Worm (Caenorhabditis elegans) whole organism, mixed stage, embryonic: ENCODE measurements around the gene cyp-13A3.

Experiments used
- mab-5 ChIP-seq: fragments of 150-350 bp; optimal IDR thresholded peaks from 2 replicates; lab custom pipeline; 2014; ENCODE audit warnings: missing biosample characterization, missing genetic modification characterization
- mep-1 ChIP-seq: fragments of 150-350 bp; optimal IDR thresholded peaks from 2 replicates; lab custom pipeline; 2017; ENCODE audit warnings: missing biosample characterization, missing genetic modification reagents, missing genetic modification characterization, inconsistent platforms
- nhr-12 ChIP-seq: fragments of 150-350 bp; optimal IDR thresholded peaks from 2 replicates; lab custom pipeline; 2014; ENCODE audit warnings: missing biosample characterization, missing genetic modification characterization
- nhr-76 ChIP-seq: sonication (generic microtip); optimal IDR thresholded peaks from 2 replicates; lab custom pipeline; 2017; ENCODE audit warnings: missing biosample characterization, missing genetic modification characterization
- pha-4 ChIP-seq: fragments of 150-350 bp; optimal IDR thresholded peaks from 2 replicates; lab custom pipeline; 2018; ENCODE audit warnings: missing biosample characterization, missing genetic modification reagents, missing genetic modification characterization
- ztf-11 ChIP-seq: fragments of 150-350 bp; optimal IDR thresholded peaks from 2 replicates; lab custom pipeline; 2014; ENCODE audit warnings: missing biosample characterization, missing genetic modification characterization

ce11 chrII:9753056-9753455, 40.0 kb downstream of the cyp-13A3 start, which contains the start of gene Y53C12B.7:
- TF ChIP-seq mep-1 (tag; lab: Kevin White, UChicago) (no peak), mab-5 (tag; lab: Kevin White, UChicago) (no peak), nhr-12 (tag; lab: Kevin White, UChicago) (no peak), ztf-11 (tag; lab: Kevin White, UChicago) (no peak), nhr-76 (tag; lab: Kevin White, UChicago) (no peak), pha-4 (tag; lab: Kevin White, UChicago) (no peak)
